Fruit fly (Drosophila melanogaster) whole organism, wandering third instar larva: ENCODE results near the gene phol.

Experiments
- Abd-B ChIP-seq: fragments of >200 bp; optimal IDR thresholded peaks from 2 replicates; lab custom pipeline; 2017; ENCODE audit warnings: missing biosample characterization, missing genetic modification characterization
- CG32264 ChIP-seq: fragments of 200-800 bp; sonication (Bioruptor generic); optimal IDR thresholded peaks from 2 replicates; lab custom pipeline; 2016; ENCODE audit warnings: missing biosample characterization, missing genetic modification characterization
- CG9705 ChIP-seq: fragments of 200-800 bp; sonication (Bioruptor generic); optimal IDR thresholded peaks from 2 replicates; lab custom pipeline; 2018; ENCODE audit warnings: missing biosample characterization, mild to moderate bottlenecking, missing genetic modification characterization
- CrebA ChIP-seq: fragments of 200-800 bp; sonication (Bioruptor generic); optimal IDR thresholded peaks from 2 replicates; lab custom pipeline; 2016; ENCODE audit warnings: missing biosample characterization, mild to moderate bottlenecking, missing genetic modification characterization, borderline replicate concordance
- Dfd ChIP-seq: fragments of >200 bp; optimal IDR thresholded peaks from 2 replicates; lab custom pipeline; 2017; ENCODE audit warnings: missing biosample characterization, missing genetic modification characterization
- Dif ChIP-seq: fragments of 200-275, 200-300 bp; sonication (Bioruptor generic); optimal IDR thresholded peaks from 2 replicates; lab custom pipeline; 2018; ENCODE audit warnings: missing biosample characterization, missing genetic modification characterization; ENCODE audit not compliant: partially characterized antibody
- GATAd ChIP-seq: sonication (Bioruptor generic); optimal IDR thresholded peaks from 2 replicates; lab custom pipeline; 2016; ENCODE audit warnings: missing biosample characterization, missing genetic modification characterization
- HLH106 ChIP-seq: fragments of 200-800 bp; optimal IDR thresholded peaks from 3 replicates; lab custom pipeline; 2019; ENCODE audit warnings: missing biosample characterization, mild to moderate bottlenecking, missing genetic modification characterization, moderate library complexity
- Hnf4 ChIP-seq: fragments of 200-800 bp; sonication (Bioruptor generic); optimal IDR thresholded peaks from 2 replicates; lab custom pipeline; 2016; ENCODE audit warnings: missing biosample characterization, mild to moderate bottlenecking, missing genetic modification characterization
- Hr78 ChIP-seq: fragments of >200 bp; optimal IDR thresholded peaks from 2 replicates; lab custom pipeline; 2017; ENCODE audit warnings: missing biosample characterization, missing genetic modification characterization
- Hr83 ChIP-seq: fragments of 200-300 bp; sonication (Bioruptor generic); optimal IDR thresholded peaks from 2 replicates; lab custom pipeline; 2016; ENCODE audit warnings: missing biosample characterization, mild to moderate bottlenecking, missing genetic modification characterization, moderate library complexity; ENCODE audit not compliant: poor library complexity, severe bottlenecking
- Jra ChIP-seq: sonication (Bioruptor generic); optimal IDR thresholded peaks from 2 replicates; lab custom pipeline; 2016; ENCODE audit warnings: missing biosample characterization, missing genetic modification characterization
- Mio ChIP-seq: sonication (Bioruptor generic); optimal IDR thresholded peaks from 2 replicates; lab custom pipeline; 2016; ENCODE audit warnings: missing biosample characterization, missing genetic modification characterization
- Myc ChIP-seq: fragments of >200 bp; optimal IDR thresholded peaks from 2 replicates; lab custom pipeline; 2017
- N ChIP-seq: fragments of >200 bp; optimal IDR thresholded peaks from 2 replicates; lab custom pipeline; 2018; ENCODE audit warnings: missing biosample characterization, missing external identifiers, missing genetic modification characterization
- OdsH ChIP-seq: fragments of 200-800 bp; sonication (Bioruptor generic); optimal IDR thresholded peaks from 2 replicates; lab custom pipeline; 2016; ENCODE audit warnings: missing biosample characterization, mild to moderate bottlenecking, missing genetic modification characterization
- Rel ChIP-seq, 2 experiments: fragments of 200-800 bp; sonication (Bioruptor generic) in 1 of 2; optimal IDR thresholded peaks; 2 replicates in 1 of 2; 3 replicates in 1 of 2; lab custom pipeline; 2016 to 2019; ENCODE audit warnings: mild to moderate bottlenecking in 2 of 2, missing biosample characterization in 2 of 2, missing genetic modification characterization in 2 of 2, moderate library complexity in 1 of 2
- Sp1 ChIP-seq: fragments of 200-800 bp; sonication (Bioruptor generic); optimal IDR thresholded peaks from 3 replicates; lab custom pipeline; 2019; ENCODE audit warnings: missing biosample characterization, mild to moderate bottlenecking, missing genetic modification characterization, moderate library complexity
- Vsx2 ChIP-seq: fragments of 200-300, 225-300 bp; sonication (Bioruptor generic); optimal IDR thresholded peaks from 2 replicates; lab custom pipeline; 2018; ENCODE audit warnings: missing biosample characterization, missing genetic modification characterization; ENCODE audit not compliant: partially characterized antibody
- br ChIP-seq: fragments of 200-800 bp; sonication (Bioruptor generic); optimal IDR thresholded peaks from 2 replicates; lab custom pipeline; 2016; ENCODE audit warnings: missing biosample characterization, missing genetic modification characterization
- brk ChIP-seq: fragments of 200-800 bp; sonication (Bioruptor generic); optimal IDR thresholded peaks from 2 replicates; lab custom pipeline; 2016; ENCODE audit warnings: missing biosample characterization, mild to moderate bottlenecking, missing genetic modification characterization
- dl ChIP-seq, 2 experiments: fragments of 175-275, 200-275 bp in 1 of 2; fragments of 200-275 bp in 1 of 2; sonication (Bioruptor generic); optimal IDR thresholded peaks; lab custom pipeline; 2018; ENCODE audit warnings: mild to moderate bottlenecking in 2 of 2, missing biosample characterization in 2 of 2, missing genetic modification characterization in 2 of 2, moderate library complexity in 2 of 2; ENCODE audit not compliant: partially characterized antibody in 2 of 2, insufficient read depth in 1 of 2
- dmrt93B ChIP-seq: fragments of 200-800 bp; sonication (Bioruptor generic); optimal IDR thresholded peaks from 2 replicates; lab custom pipeline; 2018; ENCODE audit warnings: missing biosample characterization, mild to moderate bottlenecking, missing genetic modification characterization
- dsf ChIP-seq: sonication (Bioruptor generic); optimal IDR thresholded peaks from 2 replicates; lab custom pipeline; 2016; ENCODE audit warnings: missing biosample characterization, missing genetic modification characterization, borderline replicate concordance
- ey ChIP-seq: fragments of 200-800 bp; sonication (Bioruptor generic); optimal IDR thresholded peaks from 2 replicates; lab custom pipeline; 2016; ENCODE audit warnings: missing biosample characterization, missing genetic modification characterization
- foxo ChIP-seq, 2 experiments: fragments of 200-800 bp; sonication (Bioruptor generic); optimal IDR thresholded peaks; 2 replicates in 1 of 2; 3 replicates in 1 of 2; lab custom pipeline; 2016 to 2017; ENCODE audit warnings: missing biosample characterization in 2 of 2, missing genetic modification characterization in 2 of 2
- fru ChIP-seq: fragments of 200-800 bp; sonication (Bioruptor generic); optimal IDR thresholded peaks from 3 replicates; lab custom pipeline; 2016; ENCODE audit warnings: missing biosample characterization, mild to moderate bottlenecking, missing genetic modification characterization
- h ChIP-seq: fragments of 200-800 bp; sonication (Bioruptor generic); optimal IDR thresholded peaks from 3 replicates; lab custom pipeline; 2016; ENCODE audit warnings: missing biosample characterization, mild to moderate bottlenecking, missing genetic modification characterization
- jim ChIP-seq: fragments of 175-275, 200-325 bp; sonication (Bioruptor generic); optimal IDR thresholded peaks from 2 replicates; lab custom pipeline; 2016; ENCODE audit warnings: missing biosample characterization, mild to moderate bottlenecking, missing genetic modification characterization
- lola ChIP-seq: fragments of >200 bp; optimal IDR thresholded peaks from 2 replicates; lab custom pipeline; 2017; ENCODE audit warnings: missing biosample characterization, missing genetic modification characterization
- pan ChIP-seq: fragments of >200 bp; optimal IDR thresholded peaks from 2 replicates; lab custom pipeline; 2017
- psq ChIP-seq: fragments of 200-800 bp; sonication (Bioruptor generic); optimal IDR thresholded peaks from 3 replicates; lab custom pipeline; 2017; ENCODE audit warnings: missing biosample characterization, mild to moderate bottlenecking, missing genetic modification characterization, moderate library complexity
- rgr ChIP-seq: fragments of 200-800 bp; sonication (Bioruptor generic); optimal IDR thresholded peaks from 3 replicates; lab custom pipeline; 2016; ENCODE audit warnings: missing biosample characterization, mild to moderate bottlenecking, missing genetic modification characterization
- sage ChIP-seq: fragments of 200-800 bp; sonication (Bioruptor generic); optimal IDR thresholded peaks from 2 replicates; lab custom pipeline; 2016; ENCODE audit warnings: missing biosample characterization, mild to moderate bottlenecking, missing genetic modification characterization
- sv ChIP-seq: fragments of 200-800 bp; sonication (Bioruptor generic); optimal IDR thresholded peaks from 3 replicates; lab custom pipeline; 2016; ENCODE audit warnings: missing biosample characterization, missing genetic modification characterization
- tai ChIP-seq: sonication (Bioruptor generic); optimal IDR thresholded peaks from 2 replicates; lab custom pipeline; 2016; ENCODE audit warnings: missing biosample characterization, missing genetic modification characterization
- usp ChIP-seq: fragments of >200 bp; optimal IDR thresholded peaks from 2 replicates; lab custom pipeline; 2017; ENCODE audit warnings: missing biosample characterization, missing genetic modification characterization
- woc ChIP-seq: sonication (Bioruptor generic); optimal IDR thresholded peaks from 2 replicates; lab custom pipeline; 2016; ENCODE audit warnings: missing biosample characterization, mild to moderate bottlenecking, missing genetic modification characterization

phol gene

dm6 chr3L:9422135-9422534, 33.9 kb downstream of the phol start:
- TF ChIP-seq woc (GFP tag; lab: Kevin White, UChicago) = no peak
- no peak for TF ChIP-seq Rel (GFP tag; optimal IDR thresholded peaks at IDR 0.05; lab: Kevin White, UChicago)
- peak; percentile 90 for TF ChIP-seq Rel (tag; optimal IDR thresholded peaks at IDR 0.05; lab: Kevin White, UChicago)

- TF ChIP-seq br = no peak
- TF ChIP-seq Vsx2 (GFP tag; lab: Kevin White, UChicago) = no peak
- TF ChIP-seq dmrt93B = no peak
- TF ChIP-seq N = no peak
- no peak for TF ChIP-seq sage (GFP tag; lab: Kevin White, UChicago)
- no peak for TF ChIP-seq tai (GFP tag; lab: Kevin White, UChicago)
- no peak for TF ChIP-seq HLH106 (tag; lab: Kevin White, UChicago)
- TF ChIP-seq dl (GFP tag; optimal IDR thresholded peaks at IDR 0.05; lab: Kevin White, UChicago; ENCODE audit: insufficient read depth in 1 of 2, partially characterized antibody in 2 of 2) = no peak
- TF ChIP-seq Hr83 (GFP tag; lab: Kevin White, UChicago) = no peak
- TF ChIP-seq CG32264 = no peak
- no peak for TF ChIP-seq foxo (GFP tag; optimal IDR thresholded peaks at IDR 0.05; lab: Kevin White, UChicago)
Measured at dm6 chr3L:9421621-9422020, 34.5 kb downstream of the phol start.

- TF ChIP-seq tai (GFP tag; lab: Kevin White, UChicago) = no peak
- no peak for TF ChIP-seq dmrt93B
- TF ChIP-seq Dfd (GFP tag; lab: Kevin White, UChicago) = no peak
- no peak for TF ChIP-seq Rel (GFP tag; optimal IDR thresholded peaks at IDR 0.05; lab: Kevin White, UChicago)
- TF ChIP-seq Rel (tag; optimal IDR thresholded peaks at IDR 0.05; lab: Kevin White, UChicago) = no peak
- no peak for TF ChIP-seq sv (GFP tag; lab: Kevin White, UChicago)
- no peak for TF ChIP-seq woc (GFP tag; lab: Kevin White, UChicago)
- no peak for TF ChIP-seq dsf
- TF ChIP-seq Abd-B = no peak
- no peak for TF ChIP-seq sage (GFP tag; lab: Kevin White, UChicago)
- no peak for TF ChIP-seq HLH106 (tag; lab: Kevin White, UChicago)
- no peak for TF ChIP-seq pan (lab: Kevin White, UChicago)
- no peak for TF ChIP-seq Hnf4 (GFP tag; lab: Kevin White, UChicago)
- no peak for TF ChIP-seq brk (GFP tag; lab: Kevin White, UChicago)
- no peak for TF ChIP-seq Hr78 (GFP tag; lab: Kevin White, UChicago)
- TF ChIP-seq GATAd (GFP tag; lab: Kevin White, UChicago) = no peak
- no peak for TF ChIP-seq lola (GFP tag; lab: Kevin White, UChicago)
- TF ChIP-seq dl (GFP tag; optimal IDR thresholded peaks at IDR 0.05; lab: Kevin White, UChicago; ENCODE audit: insufficient read depth in 1 of 2, partially characterized antibody in 2 of 2) = no peak
- TF ChIP-seq Hr83 (GFP tag; lab: Kevin White, UChicago) = no peak
Measured at dm6 chr3L:9420819-9421130, 35.3 kb downstream of the phol start.

dm6 chr3L:9420054-9420818, 35.8 kb downstream of the phol start:
- TF ChIP-seq rgr (GFP tag; lab: Kevin White, UChicago) (peak; percentile 88), dsf (peak; percentile 27), Mio (GFP tag; lab: Kevin White, UChicago) (peak; percentile 27), brk (GFP tag; lab: Kevin White, UChicago) (peak; percentile 38), Dfd (GFP tag; lab: Kevin White, UChicago) (no peak), Sp1 (peak; percentile 90), OdsH (GFP tag; lab: Kevin White, UChicago) (peak; percentile 90), dmrt93B (peak; percentile 80), Rel (GFP tag; optimal IDR thresholded peaks at IDR 0.05; lab: Kevin White, UChicago) (peak; percentile 46), Rel (tag; optimal IDR thresholded peaks at IDR 0.05; lab: Kevin White, UChicago) (peak; percentile 66), ey (GFP tag; lab: Kevin White, UChicago) (peak; percentile 93), h (peak; percentile 90), Vsx2 (GFP tag; lab: Kevin White, UChicago) (no peak), CG9705 (peak; percentile 62), pan (lab: Kevin White, UChicago) (no peak), Hr78 (GFP tag; lab: Kevin White, UChicago) (no peak), Abd-B (no peak), Dif (GFP tag; lab: Kevin White, UChicago) (no peak), N (no peak), usp (GFP tag; lab: Kevin White, UChicago) (no peak), br (peak; percentile 95), sage (GFP tag; lab: Kevin White, UChicago) (peak; percentile 71), dl (GFP tag; optimal IDR thresholded peaks at IDR 0.05; lab: Kevin White, UChicago; ENCODE audit: insufficient read depth in 1 of 2, partially characterized antibody in 2 of 2) (no peak), GATAd (GFP tag; lab: Kevin White, UChicago) (peak; percentile 12), Hnf4 (GFP tag; lab: Kevin White, UChicago) (peak; percentile 87), woc (GFP tag; lab: Kevin White, UChicago) (peak; percentile 77), psq (GFP tag; lab: Kevin White, UChicago) (peak; percentile 86), jim (GFP tag; lab: Kevin White, UChicago) (no peak), Jra (GFP tag; lab: Kevin White, UChicago) (peak; percentile 88), Hr83 (GFP tag; lab: Kevin White, UChicago) (no peak), Myc (lab: Kevin White, UChicago) (no peak), CrebA (GFP tag; lab: Kevin White, UChicago) (no peak), HLH106 (tag; lab: Kevin White, UChicago) (peak; percentile 91), sv (GFP tag; lab: Kevin White, UChicago) (no peak), fru (GFP tag; lab: Kevin White, UChicago) (peak; percentile 94)
